Fruit fly (Drosophila melanogaster) whole organism, embryonic: Measurements from ENCODE around the gene RpS20.

Experiments
- CG13424 ChIP-seq: fragments of 200-800 bp; sonication (Bioruptor generic); optimal IDR thresholded peaks from 2 replicates; lab custom pipeline; 2019; ENCODE audit warnings: missing biosample characterization, mild to moderate bottlenecking, missing genetic modification characterization, moderate library complexity
- CG15011 ChIP-seq: fragments of 200-800 bp; sonication (Bioruptor generic); optimal IDR thresholded peaks from 3 replicates; lab custom pipeline; 2018; ENCODE audit warnings: missing biosample characterization, mild to moderate bottlenecking, missing genetic modification characterization
- CG18262 ChIP-seq: fragments of 200-800 bp; optimal IDR thresholded peaks from 3 replicates; lab custom pipeline; 2019; ENCODE audit warnings: missing biosample characterization, mild to moderate bottlenecking, missing genetic modification characterization, moderate library complexity
- CG18764 ChIP-seq: fragments of 200-800 bp; sonication (Bioruptor generic); optimal IDR thresholded peaks from 3 replicates; lab custom pipeline; 2016; ENCODE audit warnings: missing biosample characterization, missing genetic modification characterization
- CG32532 ChIP-seq: fragments of 200-800 bp; sonication (Bioruptor generic); IDR thresholded peaks from 2 replicates; pipeline ENCODE4 v1.3.6; 2022; ENCODE audit warnings: missing biosample characterization, missing genetic modification characterization
- CG33557 ChIP-seq: fragments of 200-800 bp; sonication (Bioruptor generic); optimal IDR thresholded peaks from 2 replicates; lab custom pipeline; 2019; ENCODE audit warnings: missing biosample characterization, mild to moderate bottlenecking, missing genetic modification characterization, moderate library complexity
- CG4328 ChIP-seq: fragments of 200-800 bp; sonication (Bioruptor generic); optimal IDR thresholded peaks from 3 replicates; lab custom pipeline; 2017; ENCODE audit warnings: missing biosample characterization, missing genetic modification reagents, missing genetic modification characterization
- CG4404 ChIP-seq: fragments of 200-800 bp; sonication (Bioruptor generic); IDR thresholded peaks from 2 replicates; pipeline ENCODE4 v1.3.6; 2022; ENCODE audit warnings: missing biosample characterization, missing genetic modification characterization
- CG4617 ChIP-seq: fragments of 200-800 bp; sonication (Bioruptor generic); optimal IDR thresholded peaks from 3 replicates; lab custom pipeline; 2016; ENCODE audit warnings: missing biosample characterization, missing genetic modification characterization, borderline replicate concordance
- CG4730 ChIP-seq: fragments of 200-800 bp; sonication (Bioruptor generic); IDR thresholded peaks from 2 replicates; pipeline ENCODE4 v1.3.6; 2022; ENCODE audit warnings: missing biosample characterization, missing genetic modification characterization
- CG6791 ChIP-seq: fragments of 200-800 bp; sonication (Bioruptor generic); IDR thresholded peaks from 3 replicates; pipeline ENCODE4 v1.3.6; 2022; ENCODE audit warnings: missing biosample characterization, missing genetic modification characterization; ENCODE audit not compliant: partially characterized antibody
- CG9817 ChIP-seq: fragments of 200-800 bp; sonication (Bioruptor generic); optimal IDR thresholded peaks from 2 replicates; lab custom pipeline; 2018; ENCODE audit warnings: missing biosample characterization, mild to moderate bottlenecking, missing genetic modification characterization, moderate library complexity
- CHES-1-like ChIP-seq: fragments of 200-800 bp; sonication (Bioruptor generic); optimal IDR thresholded peaks from 2 replicates; lab custom pipeline; 2016; ENCODE audit warnings: missing biosample characterization, missing genetic modification characterization
- D ChIP-seq, 2 experiments: fragments of 200-800 bp in 1 of 2; fragments of >200 bp in 1 of 2; sonication (Bioruptor generic) in 1 of 2; optimal IDR thresholded peaks; 2 replicates in 1 of 2; 3 replicates in 1 of 2; lab custom pipeline; 2017; ENCODE audit warnings: mild to moderate bottlenecking in 1 of 2, missing biosample characterization in 1 of 2, missing genetic modification characterization in 1 of 2, missing genetic modification reagents in 1 of 2
- Fer2 ChIP-seq: fragments of 200-800 bp; sonication (Bioruptor generic); optimal IDR thresholded peaks from 2 replicates; lab custom pipeline; 2018; ENCODE audit warnings: missing biosample characterization, mild to moderate bottlenecking, missing genetic modification characterization, moderate library complexity
- Hr39 ChIP-seq: fragments of >200 bp; optimal IDR thresholded peaks from 2 replicates; lab custom pipeline; 2017
- Lim3 ChIP-seq: fragments of 200-800 bp; sonication (Bioruptor generic); IDR thresholded peaks from 2 replicates; pipeline ENCODE4 v1.3.6; 2022; ENCODE audit warnings: missing biosample characterization, missing genetic modification characterization
- MESR4 ChIP-seq: fragments of 200-800 bp; sonication (Bioruptor generic); optimal IDR thresholded peaks from 2 replicates; lab custom pipeline; 2018; ENCODE audit warnings: missing biosample characterization, mild to moderate bottlenecking, missing genetic modification characterization, moderate library complexity
- Max ChIP-seq: fragments of 200-800 bp; sonication (Bioruptor generic); optimal IDR thresholded peaks from 2 replicates; lab custom pipeline; 2016; ENCODE audit warnings: missing biosample characterization, mild to moderate bottlenecking, missing genetic modification characterization
- Med ChIP-seq: fragments of 200-800 bp; sonication (Bioruptor generic); peaks from one replicate; lab custom pipeline; 2016; ENCODE audit warnings: missing biosample characterization, missing genetic modification characterization, mild to moderate bottlenecking, inconsistent platforms, moderate library complexity
- NfI ChIP-seq: fragments of 200-800 bp; sonication (Bioruptor generic); optimal IDR thresholded peaks from 3 replicates; lab custom pipeline; 2018; ENCODE audit warnings: missing biosample characterization, mild to moderate bottlenecking, missing genetic modification characterization, moderate library complexity
- Rfx ChIP-seq: fragments of 200-800 bp; sonication (Bioruptor generic); IDR thresholded peaks from 2 replicates; pipeline ENCODE4 v1.3.6; 2022; ENCODE audit warnings: missing biosample characterization, missing genetic modification characterization
- TFAM ChIP-seq: fragments of 200-800 bp; sonication (Bioruptor generic); optimal IDR thresholded peaks from 2 replicates; lab custom pipeline; 2017; ENCODE audit warnings: missing biosample characterization, missing genetic modification characterization, inconsistent platforms
- ap ChIP-seq: fragments of 200-800 bp; sonication (Bioruptor generic); IDR thresholded peaks from 2 replicates; pipeline ENCODE4 v1.3.6; 2022; ENCODE audit warnings: missing biosample characterization, missing genetic modification characterization
- ase ChIP-seq: fragments of 200-800 bp; sonication (Bioruptor generic); IDR thresholded peaks from 3 replicates; pipeline ENCODE4 v1.3.6; 2022; ENCODE audit warnings: missing biosample characterization, missing genetic modification characterization
- cad ChIP-seq: fragments of >200 bp; optimal IDR thresholded peaks from 2 replicates; lab custom pipeline; 2017; ENCODE audit warnings: missing biosample characterization, missing genetic modification characterization
- dmrt99B ChIP-seq: fragments of 200-800 bp; sonication (Bioruptor generic); optimal IDR thresholded peaks from 2 replicates; lab custom pipeline; 2018; ENCODE audit warnings: missing biosample characterization, mild to moderate bottlenecking, missing genetic modification characterization, moderate library complexity
- emc ChIP-seq: fragments of 200-800 bp; sonication (Bioruptor generic); optimal IDR thresholded peaks from 2 replicates; lab custom pipeline; 2016; ENCODE audit warnings: missing biosample characterization, missing genetic modification characterization
- eyg ChIP-seq: fragments of 200-800 bp; sonication (Bioruptor generic); optimal IDR thresholded peaks from 3 replicates; lab custom pipeline; 2016; ENCODE audit warnings: missing biosample characterization, missing genetic modification characterization
- fd64A ChIP-seq: fragments of 200-800 bp; sonication (Bioruptor generic); optimal IDR thresholded peaks from 3 replicates; lab custom pipeline; 2018; ENCODE audit warnings: missing biosample characterization, mild to moderate bottlenecking, missing genetic modification characterization
- fu2 ChIP-seq: fragments of 200-800 bp; sonication (Bioruptor generic); optimal IDR thresholded peaks from 2 replicates; lab custom pipeline; 2016; ENCODE audit warnings: missing biosample characterization, missing genetic modification characterization
- gce ChIP-seq: fragments of 200-800 bp; sonication (Bioruptor generic); IDR thresholded peaks from 3 replicates; pipeline ENCODE4 v1.3.6; 2022; ENCODE audit warnings: missing biosample characterization, missing genetic modification characterization
- hkb ChIP-seq, 2 experiments: fragments of 200-800 bp in 1 of 2; fragments of >200 bp in 1 of 2; sonication (Bioruptor generic) in 1 of 2; IDR thresholded peaks in 1 of 2; optimal IDR thresholded peaks in 1 of 2; 2 replicates each; pipeline versions ENCODE4 v1.3.6 to Lab custom; 2017 to 2022; ENCODE audit warnings: missing biosample characterization in 1 of 2, missing genetic modification characterization in 1 of 2
- knrl ChIP-seq: fragments of 200-800 bp; sonication (Bioruptor generic); IDR thresholded peaks from 3 replicates; pipeline ENCODE4 v1.3.6; 2022; ENCODE audit warnings: missing biosample characterization, missing genetic modification characterization; ENCODE audit not compliant: partially characterized antibody
- lola ChIP-seq, 3 experiments: fragments of >200 bp in 2 of 3; fragments of 200-800 bp in 1 of 3; sonication (Bioruptor generic) in 1 of 3; optimal IDR thresholded peaks; 2 replicates each; lab custom pipeline; 2017 to 2019; ENCODE audit warnings: missing biosample characterization in 3 of 3, missing genetic modification characterization in 3 of 3, mild to moderate bottlenecking in 1 of 3, moderate library complexity in 1 of 3
- lov ChIP-seq, 2 experiments: fragments of 200-800 bp in 1 of 2; fragments of >200 bp in 1 of 2; sonication (Bioruptor generic) in 1 of 2; IDR thresholded peaks in 1 of 2; optimal IDR thresholded peaks in 1 of 2; 2 replicates in 1 of 2; 3 replicates in 1 of 2; pipeline versions ENCODE4 v1.3.6 to Lab custom; 2017 to 2022; ENCODE audit warnings: missing biosample characterization in 1 of 2, missing genetic modification characterization in 1 of 2
- mam ChIP-seq: fragments of 200-800 bp; sonication (Bioruptor generic); optimal IDR thresholded peaks from 3 replicates; lab custom pipeline; 2016; ENCODE audit warnings: missing biosample characterization, missing genetic modification characterization
- mirr ChIP-seq: fragments of 200-800 bp; sonication (Bioruptor generic); optimal IDR thresholded peaks from 3 replicates; lab custom pipeline; 2018; ENCODE audit warnings: missing biosample characterization, mild to moderate bottlenecking, missing genetic modification characterization
- otp ChIP-seq: fragments of 200-800 bp; sonication (Bioruptor generic); IDR thresholded peaks from 3 replicates; pipeline ENCODE4, ENCODE4 v1.3.6; 2022; ENCODE audit warnings: missing biosample characterization, missing genetic modification characterization
- pum ChIP-seq: fragments of 200-800 bp; sonication (Bioruptor generic); optimal IDR thresholded peaks from 2 replicates; lab custom pipeline; 2016; ENCODE audit warnings: missing biosample characterization, missing genetic modification characterization
- schlank ChIP-seq: fragments of 200-800 bp; sonication (Bioruptor generic); optimal IDR thresholded peaks from 2 replicates; lab custom pipeline; 2018; ENCODE audit warnings: missing biosample characterization, mild to moderate bottlenecking, missing genetic modification characterization
- sens-2 ChIP-seq: fragments of 200-800 bp; sonication (Bioruptor generic); IDR thresholded peaks from 2 replicates; pipeline ENCODE4 v1.3.6; 2022; ENCODE audit warnings: missing biosample characterization, missing genetic modification characterization
- slou ChIP-seq: fragments of 200-800 bp; sonication (Bioruptor generic); optimal IDR thresholded peaks from 3 replicates; lab custom pipeline; 2016; ENCODE audit warnings: missing biosample characterization, missing genetic modification characterization
- sna ChIP-seq: fragments of 200-800 bp; sonication (Bioruptor generic); IDR thresholded peaks from 2 replicates; pipeline ENCODE4 v1.3.6; 2022; ENCODE audit warnings: missing biosample characterization, missing genetic modification characterization; ENCODE audit not compliant: partially characterized antibody
- sug ChIP-seq: fragments of 200-800 bp; optimal IDR thresholded peaks from 2 replicates; lab custom pipeline; 2019; ENCODE audit warnings: missing biosample characterization, mild to moderate bottlenecking, missing genetic modification characterization, moderate library complexity
- tup ChIP-seq: fragments of 200-800 bp; sonication (Bioruptor generic); optimal IDR thresholded peaks from 2 replicates; lab custom pipeline; 2016; ENCODE audit warnings: missing biosample characterization, mild to moderate bottlenecking, missing genetic modification characterization, moderate library complexity
- vfl ChIP-seq: fragments of 200-800 bp; sonication (Bioruptor generic); optimal IDR thresholded peaks from 2 replicates; lab custom pipeline; 2016; ENCODE audit warnings: missing biosample characterization, missing genetic modification characterization
- zen2 ChIP-seq: fragments of 200-800 bp; sonication (Bioruptor generic); IDR thresholded peaks from 3 replicates; pipeline ENCODE4 v1.3.6; 2022; ENCODE audit warnings: missing biosample characterization, missing genetic modification characterization; ENCODE audit not compliant: partially characterized antibody

The RpS20 gene

dm6 chr3R:20823704-20824454 lies 1.9 kb downstream of the RpS20 start, which contains the start of gene CG17272 (continued):
- TF ChIP-seq CG18764 (GFP tag; lab: Kevin White, UChicago) (no peak), hkb (optimal IDR thresholded peaks at IDR 0.05; lab: Kevin White, UChicago) (no peak), hkb (GFP tag; IDR thresholded peaks at IDR 0.05; lab: Robert Waterston, UW) (no peak), Lim3 (GFP tag; lab: Robert Waterston, UW) (no peak), sens-2 (GFP tag; lab: Robert Waterston, UW) (no peak), CHES-1-like (GFP tag; lab: Kevin White, UChicago) (no peak), CG4730 (GFP tag; lab: Robert Waterston, UW) (no peak), mirr (no peak), D (optimal IDR thresholded peaks at IDR 0.05; lab: Kevin White, UChicago) (no peak), D (GFP tag; optimal IDR thresholded peaks at IDR 0.05; lab: Kevin White, UChicago) (no peak), MESR4 (GFP tag; lab: Kevin White, UChicago) (peak; percentile 53), emc (no peak), CG15011 (no peak), CG13424 (tag; lab: Kevin White, UChicago) (no peak), lola (GFP tag; optimal IDR thresholded peaks at IDR 0.05; lab: Kevin White, UChicago) (no peak), vfl (no peak), CG6791 (GFP tag; lab: Robert Waterston, UW) (no peak), sna (GFP tag; lab: Robert Waterston, UW) (no peak), TFAM (GFP tag; lab: Kevin White, UChicago) (no peak), schlank (tag; lab: Kevin White, UChicago) (no peak), CG33557 (no peak), cad (no peak), pum (GFP tag; lab: Kevin White, UChicago) (no peak), Rfx (GFP tag; lab: Robert Waterston, UW) (no peak), ase (GFP tag; lab: Robert Waterston, UW) (no peak), slou (no peak), eyg (GFP tag; lab: Kevin White, UChicago) (no peak), gce (GFP tag; lab: Robert Waterston, UW) (no peak), ap (GFP tag; lab: Robert Waterston, UW) (no peak), CG4404 (no peak), Hr39 (lab: Kevin White, UChicago) (no peak), CG4328 (GFP tag; lab: Kevin White, UChicago) (no peak), knrl (GFP tag; lab: Robert Waterston, UW) (no peak), fd64A (GFP tag; lab: Kevin White, UChicago) (no peak), dmrt99B (tag; lab: Kevin White, UChicago) (no peak), CG18262 (tag; lab: Kevin White, UChicago) (no peak), fu2 (no peak), NfI (no peak), lov (optimal IDR thresholded peaks at IDR 0.05; lab: Kevin White, UChicago) (no peak), lov (GFP tag; IDR thresholded peaks at IDR 0.05; lab: Robert Waterston, UW) (no peak), CG9817 (tag; lab: Kevin White, UChicago) (no peak), CG4617 (peak; percentile 45), CG32532 (no peak), zen2 (GFP tag; lab: Robert Waterston, UW) (no peak), tup (no peak), Max (GFP tag; lab: Kevin White, UChicago) (no peak), otp (GFP tag; lab: Robert Waterston, UW) (no peak), Med (GFP tag; lab: Kevin White, UChicago) (peak; percentile 74), mam (GFP tag; lab: Kevin White, UChicago) (no peak), sug (tag; lab: Kevin White, UChicago) (peak; percentile 71), Fer2 (tag; lab: Kevin White, UChicago) (no peak)
